Fruit fly (Drosophila melanogaster): Measurements from ENCODE around the gene Lsp1gamma.

Lsp1gamma gene

dm6 chr3L:109936-110335, 43.7 kb downstream of the Lsp1gamma start (continued):
- TF ChIP-seq Med (GFP tag), result no peak
- no peak for TF ChIP-seq onecut (GFP tag; IDR thresholded peaks at IDR 0.05)
- no peak for TF ChIP-seq CG14965 (GFP tag; optimal IDR thresholded peaks at IDR 0.05; ENCODE audit: borderline replicate concordance)
- no peak for TF ChIP-seq CG12942 (GFP tag; optimal IDR thresholded peaks at IDR 0.05)
- peak in 1 of 2 experiments; percentile 80 for TF ChIP-seq bsh (GFP tag; optimal IDR thresholded peaks at IDR 0.05)
- TF ChIP-seq gro (GFP tag; optimal IDR thresholded peaks at IDR 0.05), result no peak
- TF ChIP-seq CG4707 (GFP tag; optimal IDR thresholded peaks at IDR 0.05), result no peak
- no peak for TF ChIP-seq HHEX (GFP tag; optimal IDR thresholded peaks at IDR 0.05)
- no peak for TF ChIP-seq peb (GFP tag; IDR thresholded peaks at IDR 0.05)
- TF ChIP-seq ro (GFP tag; IDR thresholded peaks at IDR 0.05), result no peak
- no peak for TF ChIP-seq CG42726 (GFP tag; IDR thresholded peaks at IDR 0.05; ENCODE audit: partially characterized antibody)
- TF ChIP-seq sob (GFP tag; IDR thresholded peaks at IDR 0.05), result no peak
- TF ChIP-seq fd3F (GFP tag; optimal IDR thresholded peaks at IDR 0.05), result no peak
- TF ChIP-seq CG3847 (GFP tag; IDR thresholded peaks at IDR 0.05), result no peak
- TF ChIP-seq Bteb2 (GFP tag; optimal IDR thresholded peaks at IDR 0.05), result no peak
- TF ChIP-seq cato (GFP tag; optimal IDR thresholded peaks at IDR 0.05; ENCODE audit: borderline replicate concordance), result peak; percentile 1
- TF ChIP-seq luna (GFP tag; optimal IDR thresholded peaks at IDR 0.05), result no peak
- TF ChIP-seq trem (tag; optimal IDR thresholded peaks at IDR 0.05), result no peak
- TF ChIP-seq CG3995 (GFP tag; optimal IDR thresholded peaks at IDR 0.05), result no peak
- TF ChIP-seq zfh1 (GFP tag; IDR thresholded peaks at IDR 0.05), result peak; percentile 58; the same call in 2 of the 3 replicates
- peak; percentile 39 for TF ChIP-seq gsb-n (tag; optimal IDR thresholded peaks at IDR 0.05)
- no peak for TF ChIP-seq Poxn (GFP tag; IDR thresholded peaks at IDR 0.05)
- no peak for TF ChIP-seq sqz (GFP tag; optimal IDR thresholded peaks at IDR 0.05)
- no peak for TF ChIP-seq fd102C (GFP tag; optimal IDR thresholded peaks at IDR 0.05)
- no peak for TF ChIP-seq Atf3 (GFP tag; optimal IDR thresholded peaks at IDR 0.05)
- no peak for TF ChIP-seq fu2 (GFP tag; optimal IDR thresholded peaks at IDR 0.05)
- TF ChIP-seq btn (GFP tag; optimal IDR thresholded peaks at IDR 0.05), result no peak
- no peak for TF ChIP-seq lbe (GFP tag; optimal IDR thresholded peaks at IDR 0.05)
- TF ChIP-seq CG17829 (tag; optimal IDR thresholded peaks at IDR 0.05), result peak; percentile 62
- TF ChIP-seq CG10565 (GFP tag; optimal IDR thresholded peaks at IDR 0.05), result no peak
- TF ChIP-seq CG2889 (GFP tag; IDR thresholded peaks at IDR 0.05), result no peak
- TF ChIP-seq amos (GFP tag; IDR thresholded peaks at IDR 0.05; ENCODE audit: partially characterized antibody), result no peak
- peak; percentile 62 for TF ChIP-seq unpg (GFP tag; optimal IDR thresholded peaks at IDR 0.05)
- no peak for TF ChIP-seq CG10366 (GFP tag; IDR thresholded peaks at IDR 0.05)
- TF ChIP-seq CG7556 (GFP tag; optimal IDR thresholded peaks at IDR 0.05), result peak; percentile 6
- TF ChIP-seq Trl (optimal IDR thresholded peaks at IDR 0.05), result no peak
- no peak for TF ChIP-seq Trl (GFP tag; optimal IDR thresholded peaks at IDR 0.05)
- no peak for TF ChIP-seq knrl (GFP tag; IDR thresholded peaks at IDR 0.05; ENCODE audit: partially characterized antibody)
- TF ChIP-seq her (GFP tag; optimal IDR thresholded peaks at IDR 0.05), result no peak
- TF ChIP-seq hbn (GFP tag; IDR thresholded peaks at IDR 0.05; ENCODE audit: partially characterized antibody), result no peak
- TF ChIP-seq C15 (GFP tag; IDR thresholded peaks at IDR 0.05), result no peak
- no peak for TF ChIP-seq CG6272 (GFP tag; IDR thresholded peaks at IDR 0.05)
- TF ChIP-seq Antp (GFP tag; optimal IDR thresholded peaks at IDR 0.05), result no peak
- TF ChIP-seq vvl (GFP tag; IDR thresholded peaks at IDR 0.05), result no peak
- TF ChIP-seq p53 (GFP tag; optimal IDR thresholded peaks at IDR 0.05), result no peak
- TF ChIP-seq disco-r (GFP tag; optimal IDR thresholded peaks at IDR 0.05), result no peak
- TF ChIP-seq CoRest (tag; optimal IDR thresholded peaks at IDR 0.05), result peak; percentile 66
- no peak for TF ChIP-seq Chrac-16 (GFP tag; optimal IDR thresholded peaks at IDR 0.05)
- TF ChIP-seq CG11695 (GFP tag; IDR thresholded peaks at IDR 0.05), result no peak
- TF ChIP-seq da (GFP tag; optimal IDR thresholded peaks at IDR 0.05), result no peak
- TF ChIP-seq en (GFP tag; optimal IDR thresholded peaks at IDR 0.05), result no peak
- TF ChIP-seq CG10654 (GFP tag; optimal IDR thresholded peaks at IDR 0.05), result peak; percentile 4
- TF ChIP-seq sna (GFP tag; IDR thresholded peaks at IDR 0.05; ENCODE audit: partially characterized antibody), result no peak

Data from whole organism, embryonic.